Worm (Caenorhabditis elegans): Measurements from ENCODE around the gene C44C1.1.

The C44C1.1 gene

DNA sequence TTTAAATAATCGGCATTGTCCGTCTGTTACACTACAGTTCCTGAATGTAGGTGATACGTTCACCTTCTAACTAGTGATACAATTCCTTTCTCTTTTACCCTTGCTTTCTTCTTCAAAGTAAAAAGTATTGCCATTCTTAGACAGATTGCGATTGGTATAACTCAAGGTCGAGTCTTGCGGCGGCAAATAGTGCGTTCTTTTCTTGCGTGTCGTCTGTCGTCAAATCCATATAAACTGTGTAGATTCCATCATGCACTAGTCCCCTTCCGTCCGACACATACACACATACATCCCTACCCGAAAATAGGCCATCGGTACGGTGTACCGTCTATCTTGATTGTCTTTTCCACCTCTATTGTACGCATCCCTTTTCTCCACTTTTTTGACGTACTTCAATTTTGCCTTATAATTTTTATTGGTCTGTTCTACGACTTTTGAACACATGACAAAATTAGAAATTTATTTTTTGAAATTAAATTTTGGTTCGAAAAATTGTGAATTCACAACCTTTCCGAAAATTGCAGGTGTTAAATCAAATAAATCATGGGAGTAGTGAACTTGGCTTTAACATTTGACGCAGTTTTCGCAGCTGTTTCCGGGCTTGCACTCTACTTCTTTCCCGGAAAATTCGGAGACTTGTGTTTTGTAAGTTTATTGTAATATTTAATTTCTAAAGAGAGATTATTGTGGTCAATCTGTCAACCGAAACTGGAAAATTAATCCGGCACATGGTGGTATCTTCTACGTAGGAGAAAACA lies at the start of gene C44C1.1:
Gene C44C1.1 (plus strand): TSS at position 525 of the 758 bp plus-strand sequence.
- TF ChIP-seq nhr-43 (tag; optimal IDR thresholded peaks at IDR 0.05; ENCODE audit: poor library complexity, severe bottlenecking) (peak; percentile 39), nhr-237 (tag; optimal IDR thresholded peaks at IDR 0.05) (no peak), egl-5 (tag; optimal IDR thresholded peaks at IDR 0.05) (no peak), sea-2 (GFP tag; optimal IDR thresholded peaks at IDR 0.05) (no peak), R02D3.7 (tag; optimal IDR thresholded peaks at IDR 0.05) (no peak), hmg-11 (tag; optimal IDR thresholded peaks at IDR 0.05) (peak; percentile 4), nhr-23 (tag; optimal IDR thresholded peaks at IDR 0.05) (peak; percentile 66), nhr-25 (tag; optimal IDR thresholded peaks at IDR 0.05) (peak; percentile 90)

ce11 chrX:932874-933273 lies 47.7 kb upstream of the C44C1.1 start:
- TF ChIP-seq lin-39 (tag; optimal IDR thresholded peaks at IDR 0.05) (peak; percentile 36), fkh-10 (GFP tag; optimal IDR thresholded peaks at IDR 0.05) (peak; percentile 69), nhr-77 (tag; optimal IDR thresholded peaks at IDR 0.05) (no peak), mdl-1 (tag; optimal IDR thresholded peaks at IDR 0.05) (no peak), lin-15B (tag; optimal IDR thresholded peaks at IDR 0.05) (no peak), hmg-11 (tag; optimal IDR thresholded peaks at IDR 0.05) (peak; percentile 53), fos-1 (tag; optimal IDR thresholded peaks at IDR 0.05) (no peak), nfya-1 (tag; optimal IDR thresholded peaks at IDR 0.05; ENCODE audit: insufficient read depth) (peak; percentile 55), nhr-237 (tag; optimal IDR thresholded peaks at IDR 0.05) (no peak)

DNA sequence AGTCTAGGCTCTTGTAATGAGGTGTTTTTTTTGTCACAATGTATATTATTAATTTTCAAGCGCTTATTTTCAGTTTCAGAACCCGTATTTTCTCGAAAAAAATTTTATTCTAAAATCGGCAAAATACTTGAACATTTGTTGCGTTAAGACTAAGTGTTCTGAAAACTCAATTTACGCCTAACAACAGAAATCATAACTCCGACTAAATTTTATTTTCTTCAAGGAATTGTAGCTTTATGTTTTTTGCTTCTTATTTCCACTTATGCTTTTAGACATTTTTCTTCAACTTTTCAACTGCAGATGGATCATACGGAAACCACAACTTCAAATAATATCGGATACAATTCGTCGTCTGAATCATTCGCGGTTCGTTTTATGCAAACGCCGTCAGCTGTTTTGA lies 47.1 kb upstream of the C44C1.1 start, which contains the start of gene F35H12.1:
Gene F35H12.1 (plus strand): TSS at position 301 of the 400 bp plus-strand sequence.
- TF ChIP-seq tbx-2 (tag; optimal IDR thresholded peaks at IDR 0.05) (no peak), daf-12 (tag; optimal IDR thresholded peaks at IDR 0.05) (no peak), ztf-4 (tag; optimal IDR thresholded peaks at IDR 0.05) (no peak), skn-1 (tag; optimal IDR thresholded peaks at IDR 0.05) (no peak), unc-39 (tag; optimal IDR thresholded peaks at IDR 0.05) (no peak), egl-27 (tag; optimal IDR thresholded peaks at IDR 0.05) (no peak), ama-1 (optimal IDR thresholded peaks at IDR 0.05) (no peak), nhr-28 (tag; optimal IDR thresholded peaks at IDR 0.05) (no peak)

ce11 chrX:936013-936412 lies 44.6 kb upstream of the C44C1.1 start:
- TF ChIP-seq nhr-25 (tag; optimal IDR thresholded peaks at IDR 0.05) = no peak
- peak; percentile 47 for TF ChIP-seq snpc-4 (tag; optimal IDR thresholded peaks at IDR 0.05)

DNA sequence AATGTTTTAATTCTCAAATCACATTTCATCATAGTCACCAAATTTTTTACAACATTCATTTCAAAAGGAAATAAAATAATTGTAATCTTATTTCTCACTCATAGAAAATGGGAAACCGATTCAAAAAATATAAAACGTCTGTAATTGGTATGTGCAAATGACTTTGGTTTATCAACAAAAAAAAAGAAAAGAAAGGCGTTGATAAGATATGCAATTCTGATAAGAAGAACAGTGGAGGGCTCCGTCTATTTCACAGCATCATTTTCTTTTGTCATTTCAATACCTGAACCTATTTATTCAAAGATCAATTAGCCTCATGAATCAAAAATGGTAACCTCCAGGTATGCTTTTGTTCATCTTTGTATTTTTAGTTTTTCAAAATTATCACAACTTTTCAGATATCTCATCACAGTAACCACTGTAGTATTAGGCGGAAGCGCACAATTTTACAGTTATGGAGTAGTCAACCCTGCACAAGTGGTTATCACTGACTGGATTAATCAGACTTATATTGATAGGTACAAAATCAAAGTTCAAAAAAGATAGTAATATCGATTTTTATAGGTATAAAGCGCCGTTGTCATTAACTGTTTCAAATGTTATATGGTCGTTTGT lies 42.2 kb upstream of the C44C1.1 start, which contains the start of gene F53H8.3:
Gene F53H8.3 (plus strand): TSS at position 275 of the 615 bp plus-strand sequence.
- no peak for TF ChIP-seq ceh-9 (tag; optimal IDR thresholded peaks at IDR 0.05)
- TF ChIP-seq nhr-67 (tag; optimal IDR thresholded peaks at IDR 0.05) = no peak
- TF ChIP-seq skn-1 (tag; optimal IDR thresholded peaks at IDR 0.05) = no peak
- TF ChIP-seq daf-12 (tag; optimal IDR thresholded peaks at IDR 0.05) = no peak
- no peak for TF ChIP-seq nhr-11 (tag; optimal IDR thresholded peaks at IDR 0.05)
- TF ChIP-seq fkh-2 (tag; optimal IDR thresholded peaks at IDR 0.05) = no peak
- TF ChIP-seq tbx-2 (tag; optimal IDR thresholded peaks at IDR 0.05) = no peak
- TF ChIP-seq ztf-4 (tag; optimal IDR thresholded peaks at IDR 0.05) = no peak
- TF ChIP-seq pha-4 (tag; optimal IDR thresholded peaks at IDR 0.05) = peak; percentile 27
- TF ChIP-seq sea-2 (GFP tag; optimal IDR thresholded peaks at IDR 0.05) = no peak
- peak; percentile 92 for TF ChIP-seq elt-2 (tag; optimal IDR thresholded peaks at IDR 0.05)

- TF ChIP-seq sea-2 (GFP tag; optimal IDR thresholded peaks at IDR 0.05) = no peak
- no peak for TF ChIP-seq lsy-12 (tag; optimal IDR thresholded peaks at IDR 0.05)
- TF ChIP-seq pha-4 (tag; optimal IDR thresholded peaks at IDR 0.05) = peak; percentile 31
- TF ChIP-seq pqm-1 (tag; optimal IDR thresholded peaks at IDR 0.05) = peak; percentile 59
- TF ChIP-seq nfya-1 (tag; optimal IDR thresholded peaks at IDR 0.05; ENCODE audit: insufficient read depth) = peak; percentile 80
- no peak for TF ChIP-seq ceh-16 (tag; optimal IDR thresholded peaks at IDR 0.05)
- peak; percentile 80 for TF ChIP-seq elt-2 (tag; optimal IDR thresholded peaks at IDR 0.05)
Measured at ce11 chrX:945669-946068, 34.9 kb upstream of the C44C1.1 start.
